Fruit fly (Drosophila melanogaster): Measurements from ENCODE around the gene Remo.

Gene Remo

DNA sequence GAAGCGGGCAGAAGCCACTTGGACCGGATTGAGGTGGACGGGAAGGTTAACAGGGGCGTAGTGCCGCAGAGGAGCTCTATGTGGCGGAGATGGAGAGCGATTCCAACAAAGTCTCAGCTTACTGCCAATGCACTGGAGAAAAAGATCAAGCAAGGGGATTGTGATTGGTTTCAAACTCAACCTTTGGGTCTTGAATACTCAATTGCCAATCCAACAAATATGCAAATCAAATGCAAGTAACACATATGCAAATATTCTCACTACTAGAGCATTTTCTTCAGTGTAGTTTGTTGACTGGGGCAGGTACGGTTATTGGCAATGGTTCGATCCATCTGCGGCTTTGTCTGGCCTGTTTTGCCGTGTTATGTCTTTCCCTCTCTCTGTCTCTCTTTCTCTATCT is 36.5 kb upstream of the Remo start (continued):
- TF ChIP-seq Hmr (GFP tag; optimal IDR thresholded peaks at IDR 0.05): peak; percentile 69
- TF ChIP-seq tna (GFP tag; IDR thresholded peaks at IDR 0.05; ENCODE audit: partially characterized antibody): no peak
- TF ChIP-seq peb (GFP tag; IDR thresholded peaks at IDR 0.05): peak; percentile 62
- no peak for TF ChIP-seq h (optimal IDR thresholded peaks at IDR 0.05)
- peak; percentile 82 for TF ChIP-seq ttk (GFP tag; IDR thresholded peaks at IDR 0.05)
- no peak for TF ChIP-seq sna (GFP tag; IDR thresholded peaks at IDR 0.05; ENCODE audit: partially characterized antibody)
- TF ChIP-seq CG9437 (GFP tag; optimal IDR thresholded peaks at IDR 0.05): peak; percentile 31
- peak; percentile 73; the same call in 1 of the 2 replicates for TF ChIP-seq sob (GFP tag; IDR thresholded peaks at IDR 0.05)
- peak; percentile 69; the same call in 2 of the 3 replicates for TF ChIP-seq otp (GFP tag; IDR thresholded peaks at IDR 0.05)
- TF ChIP-seq CG11560 (tag; IDR thresholded peaks at IDR 0.05): peak; percentile 66
- TF ChIP-seq eyg (GFP tag; optimal IDR thresholded peaks at IDR 0.05): peak; percentile 70
- TF ChIP-seq ranshi (GFP tag; IDR thresholded peaks at IDR 0.05): peak; percentile 67
- TF ChIP-seq Med (GFP tag): peak; percentile 98
- peak; percentile 17 for TF ChIP-seq zen (tag; optimal IDR thresholded peaks at IDR 0.05)
- TF ChIP-seq CG18764 (GFP tag; optimal IDR thresholded peaks at IDR 0.05): peak; percentile 46
- peak; percentile 75 for TF ChIP-seq ase (GFP tag; IDR thresholded peaks at IDR 0.05)
- TF ChIP-seq CG7963 (GFP tag; IDR thresholded peaks at IDR 0.05; ENCODE audit: partially characterized antibody): no peak
- TF ChIP-seq CG6272 (GFP tag; IDR thresholded peaks at IDR 0.05): peak; percentile 63
- TF ChIP-seq CG1602 (GFP tag; optimal IDR thresholded peaks at IDR 0.05): peak; percentile 54
- peak; percentile 43 for TF ChIP-seq Sox100B (GFP tag; optimal IDR thresholded peaks at IDR 0.05)
- peak; percentile 85 for TF ChIP-seq Optix (GFP tag; IDR thresholded peaks at IDR 0.05)
- peak; percentile 70 for TF ChIP-seq CG18262 (tag; optimal IDR thresholded peaks at IDR 0.05)
- 0 out of 2 replicates have a peak, but pooled peaks have one; percentile 18 for TF ChIP-seq Dref (GFP tag; IDR thresholded peaks at IDR 0.05)
- no peak for TF ChIP-seq CG15073 (GFP tag; optimal IDR thresholded peaks at IDR 0.05)
- TF ChIP-seq Sin3A (optimal IDR thresholded peaks at IDR 0.05): no peak
- peak; percentile 33 for TF ChIP-seq CG18011 (GFP tag; optimal IDR thresholded peaks at IDR 0.05)
- TF ChIP-seq CG8478 (optimal IDR thresholded peaks at IDR 0.05): no peak
- TF ChIP-seq Bteb2 (GFP tag; optimal IDR thresholded peaks at IDR 0.05): peak; percentile 65
- TF ChIP-seq usp (GFP tag; optimal IDR thresholded peaks at IDR 0.05): no peak
- peak; percentile 19 for TF ChIP-seq CG12104 (GFP tag; optimal IDR thresholded peaks at IDR 0.05)
- TF ChIP-seq da (GFP tag; optimal IDR thresholded peaks at IDR 0.05): peak; percentile 34
- peak; percentile 74 for TF ChIP-seq CG17328 (GFP tag; IDR thresholded peaks at IDR 0.05)
- no peak for TF ChIP-seq CG42726 (GFP tag; IDR thresholded peaks at IDR 0.05; ENCODE audit: partially characterized antibody)
- TF ChIP-seq CG9817 (tag; optimal IDR thresholded peaks at IDR 0.05): peak; percentile 67
- peak; percentile 51 for TF ChIP-seq dm (GFP tag; optimal IDR thresholded peaks at IDR 0.05)
- TF ChIP-seq dmrt11E (tag; optimal IDR thresholded peaks at IDR 0.05): peak; percentile 24
- TF ChIP-seq run (tag; optimal IDR thresholded peaks at IDR 0.05): peak; percentile 24
- peak; percentile 85 for TF ChIP-seq her (GFP tag; optimal IDR thresholded peaks at IDR 0.05)
- TF ChIP-seq nerfin-2 (GFP tag; IDR thresholded peaks at IDR 0.05; ENCODE audit: partially characterized antibody): no peak
- no peak for TF ChIP-seq CG14860 (GFP tag; IDR thresholded peaks at IDR 0.05; ENCODE audit: partially characterized antibody)
- no peak for TF ChIP-seq vfl (GFP tag; optimal IDR thresholded peaks at IDR 0.05)
- TF ChIP-seq CG1832 (GFP tag; optimal IDR thresholded peaks at IDR 0.05): no peak
- TF ChIP-seq Trl (optimal IDR thresholded peaks at IDR 0.05): no peak
- TF ChIP-seq Trl (GFP tag; optimal IDR thresholded peaks at IDR 0.05): peak; percentile 86
- TF ChIP-seq CG32772 (GFP tag; IDR thresholded peaks at IDR 0.05): peak; percentile 81
- TF ChIP-seq Adf1 (GFP tag; IDR thresholded peaks at IDR 0.05): no peak
- peak; percentile 93 for TF ChIP-seq pnt (GFP tag; optimal IDR thresholded peaks at IDR 0.05)
- no peak for TF ChIP-seq cad (GFP tag; optimal IDR thresholded peaks at IDR 0.05)
- TF ChIP-seq CG34422 (GFP tag; IDR thresholded peaks at IDR 0.05): peak; percentile 84
- TF ChIP-seq CG15601 (tag; optimal IDR thresholded peaks at IDR 0.05): peak; percentile 63
- TF ChIP-seq fd64A (GFP tag; optimal IDR thresholded peaks at IDR 0.05): peak; percentile 56
- TF ChIP-seq CG11696 (GFP tag; IDR thresholded peaks at IDR 0.05): peak; percentile 38; the same call in 1 of the 2 replicates
- TF ChIP-seq CG17612 (GFP tag; IDR thresholded peaks at IDR 0.05): 0 out of 2 replicates have a peak, but pooled peaks have one; percentile 11
